Fruit fly (Drosophila melanogaster): Measurements from ENCODE around the gene ERp44.

ERp44 gene

dm6 chrX:16331562-16332233, 34.2 kb upstream of the ERp44 start:
- TF ChIP-seq Hr96 (GFP tag; optimal IDR thresholded peaks at IDR 0.05) (no peak), kay (GFP tag; ENCODE audit: borderline replicate concordance) (no peak), CG7101 (tag; optimal IDR thresholded peaks at IDR 0.05) (no peak), cnc (optimal IDR thresholded peaks at IDR 0.05) (no peak), CG1620 (GFP tag; optimal IDR thresholded peaks at IDR 0.05) (no peak), toe (GFP tag; optimal IDR thresholded peaks at IDR 0.05) (no peak), Mnt (GFP tag; optimal IDR thresholded peaks at IDR 0.05) (peak; percentile 21), cic (GFP tag; optimal IDR thresholded peaks at IDR 0.05) (no peak), tj (GFP tag; optimal IDR thresholded peaks at IDR 0.05) (no peak), CG33017 (tag; optimal IDR thresholded peaks at IDR 0.05) (no peak), CG5204 (GFP tag; optimal IDR thresholded peaks at IDR 0.05) (no peak), Clk (GFP tag; optimal IDR thresholded peaks at IDR 0.05) (no peak), CG14711 (tag; optimal IDR thresholded peaks at IDR 0.05) (no peak), Crg-1 (GFP tag; optimal IDR thresholded peaks at IDR 0.05) (no peak), ovo (GFP tag; optimal IDR thresholded peaks at IDR 0.05) (peak; percentile 54), bab1 (GFP tag; optimal IDR thresholded peaks at IDR 0.05) (peak; percentile 6), pad (GFP tag; optimal IDR thresholded peaks at IDR 0.05) (peak; percentile 11), CG12768 (GFP tag; optimal IDR thresholded peaks at IDR 0.05) (no peak), CG11617 (GFP tag; optimal IDR thresholded peaks at IDR 0.05) (peak; percentile 28), CG7045 (GFP tag; optimal IDR thresholded peaks at IDR 0.05) (no peak)

- TF ChIP-seq Crg-1 (GFP tag; optimal IDR thresholded peaks at IDR 0.05) (no peak), Hr96 (GFP tag; optimal IDR thresholded peaks at IDR 0.05) (no peak)
These were observed 33.1 kb upstream of the ERp44 start, which contains the start of gene CG9919 for dm6 chrX:16330659-16331058. CG9919 (minus strand) TSS chrX:16330759.

- TF ChIP-seq toe (GFP tag; optimal IDR thresholded peaks at IDR 0.05) (no peak), tj (GFP tag; optimal IDR thresholded peaks at IDR 0.05) (no peak), bab1 (GFP tag; optimal IDR thresholded peaks at IDR 0.05) (no peak), CG5204 (GFP tag; optimal IDR thresholded peaks at IDR 0.05) (no peak), CG7101 (tag; optimal IDR thresholded peaks at IDR 0.05) (no peak), kay (GFP tag; ENCODE audit: borderline replicate concordance) (no peak), Hr96 (GFP tag; optimal IDR thresholded peaks at IDR 0.05) (no peak), Crg-1 (GFP tag; optimal IDR thresholded peaks at IDR 0.05) (no peak), ovo (GFP tag; optimal IDR thresholded peaks at IDR 0.05) (no peak), pad (GFP tag; optimal IDR thresholded peaks at IDR 0.05) (no peak), CG12768 (GFP tag; optimal IDR thresholded peaks at IDR 0.05) (no peak), Clk (GFP tag; optimal IDR thresholded peaks at IDR 0.05) (no peak), CG14711 (tag; optimal IDR thresholded peaks at IDR 0.05) (no peak), CG7045 (GFP tag; optimal IDR thresholded peaks at IDR 0.05) (no peak), cic (GFP tag; optimal IDR thresholded peaks at IDR 0.05) (no peak)
These were observed 28.0 kb upstream of the ERp44 start, which contains the start of gene CalpC for dm6 chrX:16325472-16325871. CalpC (plus strand) TSS chrX:16325763.

dm6 chrX:16323536-16323935, 26.0 kb upstream of the ERp44 start:
- TF ChIP-seq pad (GFP tag; optimal IDR thresholded peaks at IDR 0.05) (no peak), CG5204 (GFP tag; optimal IDR thresholded peaks at IDR 0.05) (no peak), bab1 (GFP tag; optimal IDR thresholded peaks at IDR 0.05) (no peak), CG7101 (tag; optimal IDR thresholded peaks at IDR 0.05) (no peak), Crg-1 (GFP tag; optimal IDR thresholded peaks at IDR 0.05) (no peak), kay (GFP tag; ENCODE audit: borderline replicate concordance) (no peak), toe (GFP tag; optimal IDR thresholded peaks at IDR 0.05) (no peak), CG7045 (GFP tag; optimal IDR thresholded peaks at IDR 0.05) (no peak), ovo (GFP tag; optimal IDR thresholded peaks at IDR 0.05) (no peak), CG33017 (tag; optimal IDR thresholded peaks at IDR 0.05) (no peak)

dm6 chrX:16323063-16323462, 25.5 kb upstream of the ERp44 start, which contains the start of the genes CG9917 and CG32579:
CG9917 (minus strand) TSS chrX:16323231.
CG32579 (plus strand) TSS chrX:16323286.
- no peak for TF ChIP-seq CG5204 (GFP tag; optimal IDR thresholded peaks at IDR 0.05)
- TF ChIP-seq ovo (GFP tag; optimal IDR thresholded peaks at IDR 0.05), result no peak
- TF ChIP-seq pad (GFP tag; optimal IDR thresholded peaks at IDR 0.05), result no peak
- TF ChIP-seq CG7101 (tag; optimal IDR thresholded peaks at IDR 0.05), result peak; percentile 19
- no peak for TF ChIP-seq cic (GFP tag; optimal IDR thresholded peaks at IDR 0.05)
- TF ChIP-seq CG12768 (GFP tag; optimal IDR thresholded peaks at IDR 0.05), result no peak
- no peak for TF ChIP-seq CG1620 (GFP tag; optimal IDR thresholded peaks at IDR 0.05)
- no peak for TF ChIP-seq cnc (optimal IDR thresholded peaks at IDR 0.05)
- TF ChIP-seq kay (GFP tag; ENCODE audit: borderline replicate concordance), result no peak
- TF ChIP-seq toe (GFP tag; optimal IDR thresholded peaks at IDR 0.05), result no peak
- TF ChIP-seq Clk (GFP tag; optimal IDR thresholded peaks at IDR 0.05), result no peak
- TF ChIP-seq CG14711 (tag; optimal IDR thresholded peaks at IDR 0.05), result peak; percentile 17
- TF ChIP-seq bab1 (GFP tag; optimal IDR thresholded peaks at IDR 0.05), result peak; percentile 50
- TF ChIP-seq Hr96 (GFP tag; optimal IDR thresholded peaks at IDR 0.05), result no peak
- no peak for TF ChIP-seq CG11617 (GFP tag; optimal IDR thresholded peaks at IDR 0.05)
- no peak for TF ChIP-seq CG33017 (tag; optimal IDR thresholded peaks at IDR 0.05)
- peak; percentile 19 for TF ChIP-seq tj (GFP tag; optimal IDR thresholded peaks at IDR 0.05)
- TF ChIP-seq Crg-1 (GFP tag; optimal IDR thresholded peaks at IDR 0.05), result no peak
- no peak for TF ChIP-seq CG7045 (GFP tag; optimal IDR thresholded peaks at IDR 0.05)
- peak; percentile 54 for TF ChIP-seq Mnt (GFP tag; optimal IDR thresholded peaks at IDR 0.05)

dm6 chrX:16321037-16321436, 23.5 kb upstream of the ERp44 start:
- TF ChIP-seq Clk (GFP tag; optimal IDR thresholded peaks at IDR 0.05) (no peak), CG14711 (tag; optimal IDR thresholded peaks at IDR 0.05) (peak; percentile 1), kay (GFP tag; ENCODE audit: borderline replicate concordance) (no peak), pad (GFP tag; optimal IDR thresholded peaks at IDR 0.05) (no peak), cnc (optimal IDR thresholded peaks at IDR 0.05) (no peak), bab1 (GFP tag; optimal IDR thresholded peaks at IDR 0.05) (peak; percentile 39), ovo (GFP tag; optimal IDR thresholded peaks at IDR 0.05) (no peak)

Measured in whole organism, adult.